Fruit fly (Drosophila melanogaster): ENCODE measurements around the gene CG45011.
A peak's percentile ranks its signal among the peaks of the same experiment; 100 is the strongest.

CG45011 gene

dm6 chr2L:11870867-11871452, 37.1 kb downstream of the CG45011 start (continued):
- TF ChIP-seq dl (GFP tag; optimal IDR thresholded peaks at IDR 0.05; ENCODE audit: insufficient read depth in 1 of 2, partially characterized antibody in 2 of 2) (no peak), sage (GFP tag; optimal IDR thresholded peaks at IDR 0.05) (no peak), CG32264 (GFP tag; optimal IDR thresholded peaks at IDR 0.05) (no peak), Sp1 (GFP tag; optimal IDR thresholded peaks at IDR 0.05) (peak; percentile 44), Jra (GFP tag; optimal IDR thresholded peaks at IDR 0.05) (no peak), jim (GFP tag; optimal IDR thresholded peaks at IDR 0.05) (no peak)

- no peak for TF ChIP-seq fru (GFP tag; optimal IDR thresholded peaks at IDR 0.05)
- no peak for TF ChIP-seq foxo (GFP tag; optimal IDR thresholded peaks at IDR 0.05)
- no peak for TF ChIP-seq Rel (GFP tag; optimal IDR thresholded peaks at IDR 0.05)
- no peak for TF ChIP-seq Rel (tag; optimal IDR thresholded peaks at IDR 0.05)
Measured at dm6 chr2L:11874232-11874765, 40.4 kb downstream of the CG45011 start.

- TF ChIP-seq Myc (optimal IDR thresholded peaks at IDR 0.05) (no peak), Abd-B (GFP tag; optimal IDR thresholded peaks at IDR 0.05) (no peak), br (GFP tag; optimal IDR thresholded peaks at IDR 0.05) (no peak), pan (optimal IDR thresholded peaks at IDR 0.05) (no peak), Hnf4 (GFP tag; optimal IDR thresholded peaks at IDR 0.05) (no peak), Vsx2 (GFP tag; optimal IDR thresholded peaks at IDR 0.05; ENCODE audit: partially characterized antibody) (no peak), Jra (GFP tag; optimal IDR thresholded peaks at IDR 0.05) (no peak), rgr (GFP tag; optimal IDR thresholded peaks at IDR 0.05) (no peak), HLH106 (tag; optimal IDR thresholded peaks at IDR 0.05) (no peak)
Measured at dm6 chr2L:11874890-11875289, 41.0 kb downstream of the CG45011 start.

- TF ChIP-seq usp (GFP tag; optimal IDR thresholded peaks at IDR 0.05) (no peak), Hnf4 (GFP tag; optimal IDR thresholded peaks at IDR 0.05) (no peak), dmrt93B (GFP tag; optimal IDR thresholded peaks at IDR 0.05) (no peak), h (GFP tag; optimal IDR thresholded peaks at IDR 0.05) (no peak), Myc (optimal IDR thresholded peaks at IDR 0.05) (no peak), brk (GFP tag; optimal IDR thresholded peaks at IDR 0.05) (no peak), sage (GFP tag; optimal IDR thresholded peaks at IDR 0.05) (no peak), Rel (GFP tag; optimal IDR thresholded peaks at IDR 0.05) (no peak), Rel (tag; optimal IDR thresholded peaks at IDR 0.05) (no peak), CG32264 (GFP tag; optimal IDR thresholded peaks at IDR 0.05) (no peak), CG9705 (GFP tag; optimal IDR thresholded peaks at IDR 0.05) (no peak)
Measured at dm6 chr2L:11878812-11879328, 45.0 kb downstream of the CG45011 start.
